Worm (Caenorhabditis elegans) whole organism, L1 larva: ENCODE data around the gene smrd-1.

Source experiments
- C04F5.9 ChIP-seq: sonication (generic microtip); optimal IDR thresholded peaks from 2 replicates; lab custom pipeline; 2016; ENCODE audit warnings: missing genetic modification characterization, missing compliant biosample characterization
- C34B4.2 ChIP-seq: sonication (generic microtip); optimal IDR thresholded peaks from 2 replicates; lab custom pipeline; 2017; ENCODE audit warnings: mild to moderate bottlenecking, missing genetic modification characterization, missing compliant biosample characterization
- Y116A8C.19 ChIP-seq: sonication (generic microtip); optimal IDR thresholded peaks from 2 replicates; lab custom pipeline; 2016; ENCODE audit warnings: missing compliant biosample characterization, missing genetic modification characterization, borderline replicate concordance
- aha-1 ChIP-seq: fragments of 150-350 bp; optimal IDR thresholded peaks from 2 replicates; lab custom pipeline; 2014; ENCODE audit warnings: missing biosample characterization, missing genetic modification characterization
- alr-1 ChIP-seq: fragments of 200-800 bp; sonication (Bioruptor generic); optimal IDR thresholded peaks from 2 replicates; lab custom pipeline; 2018; ENCODE audit warnings: borderline replicate concordance, mild to moderate bottlenecking, missing genetic modification characterization, missing compliant biosample characterization
- ama-1 ChIP-seq: fragments of 150-350 bp; optimal IDR thresholded peaks from 2 replicates; lab custom pipeline; 2014
- blmp-1 ChIP-seq: fragments of 150-350 bp; optimal IDR thresholded peaks from 2 replicates; lab custom pipeline; 2014; ENCODE audit warnings: missing biosample characterization, missing genetic modification characterization
- ceh-63 ChIP-seq: fragments of 200-800 bp; sonication (Bioruptor generic); optimal IDR thresholded peaks from 2 replicates; lab custom pipeline; 2018; ENCODE audit warnings: mild to moderate bottlenecking, missing genetic modification characterization, missing compliant biosample characterization
- ceh-90 ChIP-seq: sonication (generic microtip); optimal IDR thresholded peaks from 2 replicates; lab custom pipeline; 2016; ENCODE audit warnings: missing genetic modification characterization, missing compliant biosample characterization
- ces-1 ChIP-seq: fragments of 150-350 bp; optimal IDR thresholded peaks from 2 replicates; lab custom pipeline; 2014; ENCODE audit warnings: missing biosample characterization, missing genetic modification reagents, missing genetic modification characterization
- dpl-1 ChIP-seq, 3 experiments: fragments of 150-350 bp in 2 of 3; sonication (generic microtip) in 1 of 3; optimal IDR thresholded peaks; 2 replicates each; lab custom pipeline; 2014 to 2017; ENCODE audit warnings: missing biosample characterization in 3 of 3, missing genetic modification characterization in 3 of 3, missing genetic modification reagents in 3 of 3
- efl-1 ChIP-seq, 4 experiments: fragments of 150-350 bp; optimal IDR thresholded peaks in 3 of 4; peaks in 1 of 4; 1 replicate in 1 of 4; 2 replicates in 3 of 4; lab custom pipeline; 2014; ENCODE audit warnings: missing biosample characterization in 2 of 4, missing genetic modification characterization in 2 of 4, missing genetic modification reagents in 2 of 4
- efl-3 ChIP-seq: fragments of 200-800 bp; sonication (Bioruptor generic); optimal IDR thresholded peaks from 2 replicates; lab custom pipeline; 2018; ENCODE audit warnings: mild to moderate bottlenecking, missing genetic modification characterization, missing compliant biosample characterization
- elt-3 ChIP-seq, 6 experiments: fragments of 150-350 bp in 1 of 6; sonication (generic microtip); optimal IDR thresholded peaks; 2 replicates each; lab custom pipeline; 2017 to 2018; ENCODE audit warnings: missing biosample characterization in 6 of 6, missing genetic modification characterization in 6 of 6, inconsistent platforms in 1 of 6
- fkh-10 ChIP-seq: sonication (generic microtip); optimal IDR thresholded peaks from 2 replicates; lab custom pipeline; 2017; ENCODE audit warnings: missing biosample characterization, missing genetic modification reagents, missing genetic modification characterization
- fkh-8 ChIP-seq: sonication (generic microtip); optimal IDR thresholded peaks from 2 replicates; lab custom pipeline; 2016; ENCODE audit warnings: mild to moderate bottlenecking, missing genetic modification characterization, missing compliant biosample characterization
- fos-1 ChIP-seq: fragments of 150-350 bp; optimal IDR thresholded peaks from 2 replicates; lab custom pipeline; 2014; ENCODE audit warnings: missing biosample characterization, missing genetic modification characterization
- irx-1 ChIP-seq: sonication (generic microtip); optimal IDR thresholded peaks from 2 replicates; lab custom pipeline; 2016; ENCODE audit warnings: missing genetic modification characterization, missing compliant biosample characterization
- lin-13 ChIP-seq: fragments of 150-350 bp; optimal IDR thresholded peaks from 2 replicates; lab custom pipeline; 2014; ENCODE audit warnings: missing biosample characterization, missing genetic modification reagents, missing genetic modification characterization
- lin-14 ChIP-seq: fragments of 200-800 bp; sonication (Bioruptor generic); optimal IDR thresholded peaks from 2 replicates; lab custom pipeline; 2018; ENCODE audit warnings: mild to moderate bottlenecking, missing genetic modification characterization, moderate library complexity, missing compliant biosample characterization
- lin-15B ChIP-seq: fragments of 150-350 bp; sonication (generic microtip); optimal IDR thresholded peaks from 3 replicates; lab custom pipeline; 2014; ENCODE audit warnings: missing biosample characterization, missing genetic modification characterization
- lin-35 ChIP-seq, 2 experiments: fragments of 150-350 bp; optimal IDR thresholded peaks; 2 replicates each; lab custom pipeline; 2014; ENCODE audit warnings: missing biosample characterization in 2 of 2, missing genetic modification characterization in 2 of 2, missing genetic modification reagents in 2 of 2
- lir-3 ChIP-seq: sonication (generic microtip); optimal IDR thresholded peaks from 2 replicates; lab custom pipeline; 2016; ENCODE audit warnings: mild to moderate bottlenecking, missing genetic modification characterization, moderate library complexity, missing compliant biosample characterization; ENCODE audit not compliant: poor library complexity
- mdl-1 ChIP-seq, 2 experiments: fragments of 150-350 bp; optimal IDR thresholded peaks; 2 replicates each; lab custom pipeline; 2014 to 2017; ENCODE audit warnings: missing biosample characterization in 2 of 2, missing genetic modification characterization in 2 of 2, inconsistent platforms in 1 of 2
- mef-2 ChIP-seq: fragments of 150-350 bp; optimal IDR thresholded peaks from 2 replicates; lab custom pipeline; 2014; ENCODE audit warnings: missing biosample characterization, missing genetic modification characterization
- nhr-11 ChIP-seq: fragments of 150-350 bp; optimal IDR thresholded peaks from 2 replicates; lab custom pipeline; 2014; ENCODE audit warnings: missing biosample characterization, missing genetic modification characterization
- nhr-76 ChIP-seq: sonication (generic microtip); optimal IDR thresholded peaks from 2 replicates; lab custom pipeline; 2017; ENCODE audit warnings: missing biosample characterization, missing genetic modification characterization
- nhr-77 ChIP-seq: fragments of 150-350 bp; optimal IDR thresholded peaks from 2 replicates; lab custom pipeline; 2014; ENCODE audit warnings: missing biosample characterization, missing genetic modification characterization
- nhr-84 ChIP-seq: sonication (generic microtip); optimal IDR thresholded peaks from 2 replicates; lab custom pipeline; 2017; ENCODE audit warnings: missing biosample characterization, missing genetic modification characterization
- nhr-90 ChIP-seq: sonication (generic microtip); optimal IDR thresholded peaks from 2 replicates; lab custom pipeline; 2016; ENCODE audit warnings: mild to moderate bottlenecking, missing genetic modification characterization, missing compliant biosample characterization; ENCODE audit not compliant: poor library complexity
- pag-3 ChIP-seq: sonication (generic microtip); optimal IDR thresholded peaks from 2 replicates; lab custom pipeline; 2017; ENCODE audit warnings: missing genetic modification characterization, mild to moderate bottlenecking, missing compliant biosample characterization, antibody characterized with exemption, borderline replicate concordance; ENCODE audit not compliant: insufficient read depth
- pqm-1 ChIP-seq: sonication (generic microtip); optimal IDR thresholded peaks from 3 replicates; lab custom pipeline; 2017; ENCODE audit warnings: missing biosample characterization, missing genetic modification characterization
- rnt-1 ChIP-seq: sonication (generic microtip); optimal IDR thresholded peaks from 2 replicates; lab custom pipeline; 2016; ENCODE audit warnings: mild to moderate bottlenecking, missing genetic modification characterization, moderate library complexity, missing compliant biosample characterization
- snpc-4 ChIP-seq: fragments of 150-350 bp; optimal IDR thresholded peaks from 2 replicates; lab custom pipeline; 2014; ENCODE audit warnings: missing biosample characterization, missing genetic modification characterization
- sox-4 ChIP-seq: sonication (generic microtip); optimal IDR thresholded peaks from 2 replicates; lab custom pipeline; 2016; ENCODE audit warnings: missing genetic modification characterization, missing compliant biosample characterization
- sup-37 ChIP-seq: fragments of 200-800 bp; sonication (Bioruptor generic); optimal IDR thresholded peaks from 2 replicates; lab custom pipeline; 2018; ENCODE audit warnings: mild to moderate bottlenecking, missing genetic modification characterization, missing compliant biosample characterization
- tbx-2 ChIP-seq: sonication (generic microtip); optimal IDR thresholded peaks from 2 replicates; lab custom pipeline; 2016; ENCODE audit warnings: missing genetic modification characterization, missing compliant biosample characterization
- tlp-1 ChIP-seq: fragments of 150-350 bp; optimal IDR thresholded peaks from 2 replicates; lab custom pipeline; 2014; ENCODE audit warnings: missing biosample characterization, missing genetic modification characterization
- unc-130 ChIP-seq: fragments of 150-350 bp; optimal IDR thresholded peaks from 2 replicates; lab custom pipeline; 2017; ENCODE audit warnings: missing biosample characterization, missing genetic modification characterization, inconsistent platforms
- unc-30 ChIP-seq: sonication (generic microtip); optimal IDR thresholded peaks from 2 replicates; lab custom pipeline; 2017; ENCODE audit warnings: missing biosample characterization, missing genetic modification characterization
- unc-86 ChIP-seq: sonication (generic microtip); optimal IDR thresholded peaks from 2 replicates; lab custom pipeline; 2016; ENCODE audit warnings: missing genetic modification characterization, missing compliant biosample characterization
- unc-98 ChIP-seq: fragments of 200-800 bp; sonication (Bioruptor generic); IDR thresholded peaks from 2 replicates; pipeline ENCODE4 v1.3.6; 2022; ENCODE audit warnings: missing genetic modification characterization, missing compliant biosample characterization
- vab-15 ChIP-seq: sonication (generic microtip); optimal IDR thresholded peaks from 2 replicates; lab custom pipeline; 2017; ENCODE audit warnings: missing genotype, mild to moderate bottlenecking, missing genetic modification characterization, missing compliant biosample characterization
- zag-1 ChIP-seq: fragments of 150-350 bp; optimal IDR thresholded peaks from 2 replicates; lab custom pipeline; 2014; ENCODE audit warnings: missing biosample characterization, missing genetic modification characterization
- zip-4 ChIP-seq: fragments of 200-800 bp; sonication (Bioruptor generic); optimal IDR thresholded peaks from 2 replicates; lab custom pipeline; 2018; ENCODE audit warnings: mild to moderate bottlenecking, missing genetic modification characterization, moderate library complexity, missing compliant biosample characterization
- ztf-4 ChIP-seq: fragments of 150-350 bp; optimal IDR thresholded peaks from 2 replicates; lab custom pipeline; 2014; ENCODE audit warnings: missing biosample characterization, missing genetic modification characterization

smrd-1 gene

DNA sequence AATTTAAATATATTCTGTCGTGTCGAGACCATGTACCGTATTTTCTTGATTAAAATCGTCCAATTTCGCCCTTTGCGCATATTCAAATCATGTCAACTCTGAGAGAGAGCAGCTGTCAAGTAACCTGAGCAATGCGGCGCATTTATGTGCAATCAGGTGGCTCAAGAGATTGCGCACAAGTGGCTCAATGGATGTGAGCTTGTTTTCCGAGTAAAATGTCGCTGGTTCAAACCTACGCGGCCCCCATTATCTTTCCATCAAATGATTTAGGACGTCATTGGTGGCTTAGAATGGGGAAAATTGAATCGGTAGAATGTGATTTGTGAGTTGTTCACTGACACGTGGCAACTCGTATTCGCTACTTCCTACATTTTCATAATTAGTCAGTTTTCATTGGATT lies 3.7 kb downstream of the smrd-1 start (continued):
- TF ChIP-seq zip-4 = no peak
- no peak for TF ChIP-seq lin-14
- no peak for TF ChIP-seq unc-86 (tag; lab: Kevin White, UChicago)
- no peak for TF ChIP-seq C34B4.2
- TF ChIP-seq pag-3 (tag; lab: Kevin White, UChicago) = no peak
- TF ChIP-seq pqm-1 (tag; lab: Kevin White, UChicago) = no peak
- peak; percentile 83 for TF ChIP-seq fkh-8
- no peak for TF ChIP-seq ceh-90 (tag; lab: Kevin White, UChicago)
- no peak for TF ChIP-seq elt-3 (tag; optimal IDR thresholded peaks at IDR 0.05; lab: Kevin White, UChicago)
- TF ChIP-seq fkh-10 (GFP tag; lab: Kevin White, UChicago) = no peak
- no peak for TF ChIP-seq sup-37
- TF ChIP-seq zag-1 = no peak
- TF ChIP-seq nhr-90 (tag; lab: Kevin White, UChicago) = no peak
- no peak for TF ChIP-seq alr-1 (tag; lab: Kevin White, UChicago)
- TF ChIP-seq nhr-11 (tag; lab: Kevin White, UChicago) = no peak
- no peak for TF ChIP-seq ces-1 (GFP tag; lab: Kevin White, UChicago)
- TF ChIP-seq snpc-4 (tag; lab: Kevin White, UChicago) = no peak
- no peak for TF ChIP-seq mef-2 (tag; lab: Kevin White, UChicago)
- no peak for TF ChIP-seq nhr-76 (tag; lab: Kevin White, UChicago)
- TF ChIP-seq nhr-84 (tag; lab: Kevin White, UChicago) = no peak
- peak in 1 of 2 experiments; percentile 21 for TF ChIP-seq mdl-1 (tag; optimal IDR thresholded peaks at IDR 0.05; lab: Kevin White, UChicago)
- no peak for TF ChIP-seq C04F5.9 (tag; lab: Kevin White, UChicago)
- TF ChIP-seq lin-35 (GFP tag; optimal IDR thresholded peaks at IDR 0.05; lab: Kevin White, UChicago) = peak in 1 of 2 experiments; percentile 2
- TF ChIP-seq unc-130 = no peak
- TF ChIP-seq unc-30 (tag; lab: Kevin White, UChicago) = no peak
- TF ChIP-seq ama-1 (lab: Kevin White, UChicago) = no peak
- peak; percentile 15 for TF ChIP-seq irx-1
- TF ChIP-seq blmp-1 (tag; lab: Kevin White, UChicago) = no peak
- peak in 1 of 3 experiments; percentile 19 for TF ChIP-seq dpl-1 (GFP tag; optimal IDR thresholded peaks at IDR 0.05; lab: Kevin White, UChicago)
- TF ChIP-seq efl-3 (GFP tag; lab: Kevin White, UChicago) = no peak
- no peak for TF ChIP-seq Y116A8C.19 (tag; lab: Kevin White, UChicago)
- TF ChIP-seq nhr-77 = no peak
- TF ChIP-seq ztf-4 (tag; lab: Kevin White, UChicago) = no peak
- TF ChIP-seq aha-1 (tag; lab: Kevin White, UChicago) = no peak

DNA sequence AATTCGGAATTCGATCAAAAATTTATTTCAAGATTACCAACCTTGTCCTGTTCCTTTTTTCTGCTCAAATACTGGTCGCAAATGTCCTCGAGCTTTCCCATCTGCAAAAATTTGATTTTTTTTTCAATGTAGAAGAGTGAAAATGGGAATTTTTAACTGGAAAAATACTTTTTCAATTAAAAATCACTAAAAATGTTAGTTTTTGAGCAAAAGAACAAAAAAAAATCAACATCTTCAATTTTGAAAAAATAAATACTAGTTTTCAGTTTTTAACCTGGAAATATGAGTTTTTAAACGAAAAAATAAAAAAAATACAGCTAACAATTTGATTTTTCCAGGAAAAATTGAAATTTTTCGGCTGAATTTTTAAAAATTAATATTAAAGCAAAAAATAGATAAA lies 7.9 kb downstream of the smrd-1 start, which contains the start of gene prp-3:
prp-3 (minus strand) TSS at position 101 of the 400 bp plus-strand sequence.
- TF ChIP-seq unc-86 (tag; lab: Kevin White, UChicago) (no peak), ceh-63 (GFP tag; lab: Kevin White, UChicago) (no peak), rnt-1 (tag; lab: Kevin White, UChicago) (no peak), tbx-2 (no peak), lir-3 (no peak), vab-15 (tag; lab: Kevin White, UChicago) (no peak), ama-1 (lab: Kevin White, UChicago) (no peak), ztf-4 (tag; lab: Kevin White, UChicago) (no peak), fos-1 (tag; lab: Kevin White, UChicago) (no peak), lin-13 (GFP tag; lab: Kevin White, UChicago) (no peak), lin-15B (no peak), sox-4 (no peak), nhr-90 (tag; lab: Kevin White, UChicago) (no peak), unc-98 (GFP tag; lab: Robert Waterston, UW) (no peak), tlp-1 (no peak), efl-1 (optimal IDR thresholded peaks at IDR 0.05; lab: Kevin White, UChicago) (no peak), efl-1 (GFP tag; optimal IDR thresholded peaks at IDR 0.05 in 1 of 2; lab: Kevin White, UChicago) (no peak)
- TF ChIP-seq, all 84 proteins: peak for 0
